Worm (Caenorhabditis elegans) whole organism, L3 larva: ENCODE results near the gene K09E9.7.

Experiments
- R02D3.7 ChIP-seq: fragments of 150-350 bp; optimal IDR thresholded peaks from 2 replicates; lab custom pipeline; 2014; ENCODE audit warnings: missing biosample characterization, missing genetic modification characterization
- ama-1 ChIP-seq: fragments of 150-350 bp; optimal IDR thresholded peaks from 2 replicates; lab custom pipeline; 2018
- daf-12 ChIP-seq: fragments of 150-350 bp; optimal IDR thresholded peaks from 2 replicates; lab custom pipeline; 2014; ENCODE audit warnings: missing biosample characterization, missing genetic modification reagents, missing genetic modification characterization
- egl-5 ChIP-seq: fragments of 150-350 bp; optimal IDR thresholded peaks from 2 replicates; lab custom pipeline; 2017; ENCODE audit warnings: missing biosample characterization, missing genetic modification reagents, missing genetic modification characterization, inconsistent platforms
- elt-3 ChIP-seq, 3 experiments: fragments of 150-350 bp in 1 of 3; sonication (generic microtip) in 2 of 3; optimal IDR thresholded peaks; 2 replicates in 2 of 3; 4 replicates in 1 of 3; lab custom pipeline; 2014 to 2017; ENCODE audit warnings: missing biosample characterization in 3 of 3, missing genetic modification characterization in 3 of 3
- jun-1 ChIP-seq: fragments of 150-350 bp; optimal IDR thresholded peaks from 2 replicates; lab custom pipeline; 2014; ENCODE audit warnings: missing biosample characterization, missing genetic modification reagents, missing genetic modification characterization
- nhr-237 ChIP-seq: fragments of 150-350 bp; optimal IDR thresholded peaks from 2 replicates; lab custom pipeline; 2014; ENCODE audit warnings: missing biosample characterization, missing genetic modification characterization
- skn-1 ChIP-seq: fragments of 150-350 bp; optimal IDR thresholded peaks from 2 replicates; lab custom pipeline; 2014; ENCODE audit warnings: missing biosample characterization, missing genetic modification characterization
- snpc-4 ChIP-seq: fragments of 150-350 bp; optimal IDR thresholded peaks from 2 replicates; lab custom pipeline; 2014; ENCODE audit warnings: missing biosample characterization, missing genetic modification characterization
- unc-39 ChIP-seq: sonication (generic microtip); optimal IDR thresholded peaks from 4 replicates; lab custom pipeline; 2017; ENCODE audit warnings: missing biosample characterization, missing genetic modification characterization
- zag-1 ChIP-seq: fragments of 150-350 bp; optimal IDR thresholded peaks from 2 replicates; lab custom pipeline; 2014; ENCODE audit warnings: missing biosample characterization, missing genetic modification characterization
- ztf-11 ChIP-seq: fragments of 150-350 bp; optimal IDR thresholded peaks from 2 replicates; lab custom pipeline; 2014; ENCODE audit warnings: missing biosample characterization, missing genetic modification characterization
- ztf-4 ChIP-seq: fragments of 150-350 bp; optimal IDR thresholded peaks from 2 replicates; lab custom pipeline; 2014; ENCODE audit warnings: missing biosample characterization, missing genetic modification characterization

- TF ChIP-seq daf-12 (tag; lab: Kevin White, UChicago), result no peak
- no peak for TF ChIP-seq snpc-4 (tag; lab: Kevin White, UChicago)
- no peak for TF ChIP-seq skn-1 (tag; lab: Kevin White, UChicago)
- no peak for TF ChIP-seq ama-1 (lab: Kevin White, UChicago)
- no peak for TF ChIP-seq ztf-4 (tag; lab: Kevin White, UChicago)
- TF ChIP-seq nhr-237 (tag; lab: Kevin White, UChicago), result no peak
- no peak for TF ChIP-seq egl-5
- TF ChIP-seq elt-3 (tag; optimal IDR thresholded peaks at IDR 0.05; lab: Kevin White, UChicago), result no peak
- no peak for TF ChIP-seq unc-39
- TF ChIP-seq ztf-11 (tag; lab: Kevin White, UChicago), result no peak
- TF ChIP-seq R02D3.7, result no peak
- TF ChIP-seq jun-1 (tag; lab: Kevin White, UChicago), result no peak
- no peak for TF ChIP-seq zag-1 (tag; lab: Kevin White, UChicago)
Observed at ce11 chrX:15654969-15655368, 14.3 kb downstream of the K09E9.7 start.
